Fruit fly (Drosophila melanogaster) whole organism, wandering third instar larva: ENCODE measurements around the gene CG1024.
A peak's percentile ranks its signal among the peaks of the same experiment; 100 is the strongest.

Experiments used
- Abd-B ChIP-seq: fragments of >200 bp; optimal IDR thresholded peaks from 2 replicates; lab custom pipeline; 2017; ENCODE audit warnings: missing biosample characterization, missing genetic modification characterization
- CG32264 ChIP-seq: fragments of 200-800 bp; sonication (Bioruptor generic); optimal IDR thresholded peaks from 2 replicates; lab custom pipeline; 2016; ENCODE audit warnings: missing biosample characterization, missing genetic modification characterization
- CG9705 ChIP-seq: fragments of 200-800 bp; sonication (Bioruptor generic); optimal IDR thresholded peaks from 2 replicates; lab custom pipeline; 2018; ENCODE audit warnings: missing biosample characterization, mild to moderate bottlenecking, missing genetic modification characterization
- CrebA ChIP-seq: fragments of 200-800 bp; sonication (Bioruptor generic); optimal IDR thresholded peaks from 2 replicates; lab custom pipeline; 2016; ENCODE audit warnings: missing biosample characterization, mild to moderate bottlenecking, missing genetic modification characterization, borderline replicate concordance
- Dfd ChIP-seq: fragments of >200 bp; optimal IDR thresholded peaks from 2 replicates; lab custom pipeline; 2017; ENCODE audit warnings: missing biosample characterization, missing genetic modification characterization
- Dif ChIP-seq: fragments of 200-275, 200-300 bp; sonication (Bioruptor generic); optimal IDR thresholded peaks from 2 replicates; lab custom pipeline; 2018; ENCODE audit warnings: missing biosample characterization, missing genetic modification characterization; ENCODE audit not compliant: partially characterized antibody
- GATAd ChIP-seq: sonication (Bioruptor generic); optimal IDR thresholded peaks from 2 replicates; lab custom pipeline; 2016; ENCODE audit warnings: missing biosample characterization, missing genetic modification characterization
- HLH106 ChIP-seq: fragments of 200-800 bp; optimal IDR thresholded peaks from 3 replicates; lab custom pipeline; 2019; ENCODE audit warnings: missing biosample characterization, mild to moderate bottlenecking, missing genetic modification characterization, moderate library complexity
- Hnf4 ChIP-seq: fragments of 200-800 bp; sonication (Bioruptor generic); optimal IDR thresholded peaks from 2 replicates; lab custom pipeline; 2016; ENCODE audit warnings: missing biosample characterization, mild to moderate bottlenecking, missing genetic modification characterization
- Hr78 ChIP-seq: fragments of >200 bp; optimal IDR thresholded peaks from 2 replicates; lab custom pipeline; 2017; ENCODE audit warnings: missing biosample characterization, missing genetic modification characterization
- Hr83 ChIP-seq: fragments of 200-300 bp; sonication (Bioruptor generic); optimal IDR thresholded peaks from 2 replicates; lab custom pipeline; 2016; ENCODE audit warnings: missing biosample characterization, mild to moderate bottlenecking, missing genetic modification characterization, moderate library complexity; ENCODE audit not compliant: poor library complexity, severe bottlenecking
- Jra ChIP-seq: sonication (Bioruptor generic); optimal IDR thresholded peaks from 2 replicates; lab custom pipeline; 2016; ENCODE audit warnings: missing biosample characterization, missing genetic modification characterization
- N ChIP-seq: fragments of >200 bp; optimal IDR thresholded peaks from 2 replicates; lab custom pipeline; 2018; ENCODE audit warnings: missing biosample characterization, missing external identifiers, missing genetic modification characterization
- OdsH ChIP-seq: fragments of 200-800 bp; sonication (Bioruptor generic); optimal IDR thresholded peaks from 2 replicates; lab custom pipeline; 2016; ENCODE audit warnings: missing biosample characterization, mild to moderate bottlenecking, missing genetic modification characterization
- Rel ChIP-seq, 2 experiments: fragments of 200-800 bp; sonication (Bioruptor generic) in 1 of 2; optimal IDR thresholded peaks; 2 replicates in 1 of 2; 3 replicates in 1 of 2; lab custom pipeline; 2016 to 2019; ENCODE audit warnings: mild to moderate bottlenecking in 2 of 2, missing biosample characterization in 2 of 2, missing genetic modification characterization in 2 of 2, moderate library complexity in 1 of 2
- Sp1 ChIP-seq: fragments of 200-800 bp; sonication (Bioruptor generic); optimal IDR thresholded peaks from 3 replicates; lab custom pipeline; 2019; ENCODE audit warnings: missing biosample characterization, mild to moderate bottlenecking, missing genetic modification characterization, moderate library complexity
- br ChIP-seq: fragments of 200-800 bp; sonication (Bioruptor generic); optimal IDR thresholded peaks from 2 replicates; lab custom pipeline; 2016; ENCODE audit warnings: missing biosample characterization, missing genetic modification characterization
- brk ChIP-seq: fragments of 200-800 bp; sonication (Bioruptor generic); optimal IDR thresholded peaks from 2 replicates; lab custom pipeline; 2016; ENCODE audit warnings: missing biosample characterization, mild to moderate bottlenecking, missing genetic modification characterization
- dsf ChIP-seq: sonication (Bioruptor generic); optimal IDR thresholded peaks from 2 replicates; lab custom pipeline; 2016; ENCODE audit warnings: missing biosample characterization, missing genetic modification characterization, borderline replicate concordance
- ey ChIP-seq: fragments of 200-800 bp; sonication (Bioruptor generic); optimal IDR thresholded peaks from 2 replicates; lab custom pipeline; 2016; ENCODE audit warnings: missing biosample characterization, missing genetic modification characterization
- foxo ChIP-seq, 2 experiments: fragments of 200-800 bp; sonication (Bioruptor generic); optimal IDR thresholded peaks; 2 replicates in 1 of 2; 3 replicates in 1 of 2; lab custom pipeline; 2016 to 2017; ENCODE audit warnings: missing biosample characterization in 2 of 2, missing genetic modification characterization in 2 of 2
- fru ChIP-seq: fragments of 200-800 bp; sonication (Bioruptor generic); optimal IDR thresholded peaks from 3 replicates; lab custom pipeline; 2016; ENCODE audit warnings: missing biosample characterization, mild to moderate bottlenecking, missing genetic modification characterization
- h ChIP-seq: fragments of 200-800 bp; sonication (Bioruptor generic); optimal IDR thresholded peaks from 3 replicates; lab custom pipeline; 2016; ENCODE audit warnings: missing biosample characterization, mild to moderate bottlenecking, missing genetic modification characterization
- jim ChIP-seq: fragments of 175-275, 200-325 bp; sonication (Bioruptor generic); optimal IDR thresholded peaks from 2 replicates; lab custom pipeline; 2016; ENCODE audit warnings: missing biosample characterization, mild to moderate bottlenecking, missing genetic modification characterization
- lola ChIP-seq: fragments of >200 bp; optimal IDR thresholded peaks from 2 replicates; lab custom pipeline; 2017; ENCODE audit warnings: missing biosample characterization, missing genetic modification characterization
- pan ChIP-seq: fragments of >200 bp; optimal IDR thresholded peaks from 2 replicates; lab custom pipeline; 2017
- psq ChIP-seq: fragments of 200-800 bp; sonication (Bioruptor generic); optimal IDR thresholded peaks from 3 replicates; lab custom pipeline; 2017; ENCODE audit warnings: missing biosample characterization, mild to moderate bottlenecking, missing genetic modification characterization, moderate library complexity
- rgr ChIP-seq: fragments of 200-800 bp; sonication (Bioruptor generic); optimal IDR thresholded peaks from 3 replicates; lab custom pipeline; 2016; ENCODE audit warnings: missing biosample characterization, mild to moderate bottlenecking, missing genetic modification characterization
- sage ChIP-seq: fragments of 200-800 bp; sonication (Bioruptor generic); optimal IDR thresholded peaks from 2 replicates; lab custom pipeline; 2016; ENCODE audit warnings: missing biosample characterization, mild to moderate bottlenecking, missing genetic modification characterization
- sv ChIP-seq: fragments of 200-800 bp; sonication (Bioruptor generic); optimal IDR thresholded peaks from 3 replicates; lab custom pipeline; 2016; ENCODE audit warnings: missing biosample characterization, missing genetic modification characterization
- tai ChIP-seq: sonication (Bioruptor generic); optimal IDR thresholded peaks from 2 replicates; lab custom pipeline; 2016; ENCODE audit warnings: missing biosample characterization, missing genetic modification characterization
- usp ChIP-seq: fragments of >200 bp; optimal IDR thresholded peaks from 2 replicates; lab custom pipeline; 2017; ENCODE audit warnings: missing biosample characterization, missing genetic modification characterization
- woc ChIP-seq: sonication (Bioruptor generic); optimal IDR thresholded peaks from 2 replicates; lab custom pipeline; 2016; ENCODE audit warnings: missing biosample characterization, mild to moderate bottlenecking, missing genetic modification characterization

Gene CG1024

DNA sequence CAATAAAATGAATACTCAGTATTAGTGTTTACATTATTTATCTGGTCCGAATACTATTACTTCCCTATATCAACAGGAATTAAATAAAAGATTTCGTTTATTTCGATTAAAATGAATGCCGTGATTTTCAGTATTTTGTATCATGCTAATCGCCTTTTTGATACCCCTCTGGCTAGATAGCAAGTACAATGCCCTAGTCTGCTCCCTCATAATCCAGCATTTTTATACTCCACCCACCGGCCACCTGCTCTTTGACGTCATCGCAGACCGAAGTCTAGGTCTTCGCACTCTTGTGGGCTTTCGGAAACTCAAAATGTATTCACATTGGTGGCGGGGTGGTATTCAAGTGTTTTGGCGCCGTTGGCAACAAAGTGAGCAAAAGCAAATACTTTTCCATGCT lies 23.5 kb upstream of the CG1024 start:
- no peak for TF ChIP-seq rgr (GFP tag; lab: Kevin White, UChicago)
- TF ChIP-seq Rel (GFP tag; optimal IDR thresholded peaks at IDR 0.05; lab: Kevin White, UChicago) = no peak
- peak; percentile 34 for TF ChIP-seq Rel (tag; optimal IDR thresholded peaks at IDR 0.05; lab: Kevin White, UChicago)

DNA sequence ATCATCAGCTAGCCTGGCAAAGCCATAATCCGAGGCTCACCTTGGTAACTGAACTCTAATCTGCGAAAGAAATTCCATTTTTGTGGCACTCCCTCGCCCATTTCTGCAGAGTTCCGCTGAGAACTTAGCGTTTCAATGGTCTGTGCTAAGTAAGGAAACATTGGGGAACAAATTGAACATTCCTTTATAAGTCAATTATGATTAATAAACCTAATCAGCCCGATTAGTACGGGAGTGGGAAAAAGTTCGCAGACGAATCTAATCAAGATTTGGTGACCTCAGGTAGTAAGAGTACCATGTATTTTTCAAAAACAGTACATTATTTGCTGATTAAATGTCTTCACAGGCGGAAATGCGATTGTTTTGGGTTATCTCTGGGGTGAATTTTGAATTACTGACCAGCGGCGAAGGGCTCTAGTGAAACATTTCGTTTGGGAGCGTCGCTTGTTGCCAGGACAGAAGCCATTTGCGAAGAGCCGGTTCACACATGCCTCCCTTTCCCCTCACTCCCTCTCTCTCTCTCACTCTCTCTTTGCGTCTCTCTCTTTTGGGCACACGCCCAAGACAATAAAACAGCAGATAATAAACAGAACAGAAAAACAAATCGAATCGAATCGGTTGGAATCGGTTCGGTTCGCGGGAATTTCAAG lies 22.5 kb upstream of the CG1024 start:
- TF ChIP-seq CG32264 (GFP tag; lab: Kevin White, UChicago) = no peak
- no peak for TF ChIP-seq Hr83 (GFP tag; lab: Kevin White, UChicago)
- TF ChIP-seq usp (GFP tag; lab: Kevin White, UChicago) = no peak
- TF ChIP-seq brk = no peak
- TF ChIP-seq pan = no peak
- no peak for TF ChIP-seq Hnf4 (GFP tag; lab: Kevin White, UChicago)
- TF ChIP-seq Hr78 (GFP tag; lab: Kevin White, UChicago) = no peak
- no peak for TF ChIP-seq sage
- peak; percentile 48 for TF ChIP-seq psq (GFP tag; lab: Kevin White, UChicago)
- TF ChIP-seq ey (GFP tag; lab: Kevin White, UChicago) = no peak
- no peak for TF ChIP-seq OdsH
- no peak for TF ChIP-seq fru (GFP tag; lab: Kevin White, UChicago)
- TF ChIP-seq h = peak; percentile 76
- TF ChIP-seq Sp1 (GFP tag; lab: Kevin White, UChicago) = no peak
- TF ChIP-seq Rel (GFP tag; optimal IDR thresholded peaks at IDR 0.05; lab: Kevin White, UChicago) = no peak
- peak; percentile 22 for TF ChIP-seq Rel (tag; optimal IDR thresholded peaks at IDR 0.05; lab: Kevin White, UChicago)
- no peak for TF ChIP-seq rgr (GFP tag; lab: Kevin White, UChicago)
- TF ChIP-seq lola = no peak
- no peak for TF ChIP-seq br (GFP tag; lab: Kevin White, UChicago)
- no peak for TF ChIP-seq sv (GFP tag; lab: Kevin White, UChicago)
- TF ChIP-seq Dfd = no peak
- TF ChIP-seq Jra = no peak
- TF ChIP-seq HLH106 = no peak
- no peak for TF ChIP-seq CrebA
- TF ChIP-seq Dif (GFP tag; lab: Kevin White, UChicago) = peak; percentile 43
- peak in 1 of 2 experiments; percentile 10 for TF ChIP-seq foxo (GFP tag; optimal IDR thresholded peaks at IDR 0.05; lab: Kevin White, UChicago)
- TF ChIP-seq GATAd (GFP tag; lab: Kevin White, UChicago) = no peak
- no peak for TF ChIP-seq jim (GFP tag; lab: Kevin White, UChicago)
- TF ChIP-seq tai = no peak

DNA sequence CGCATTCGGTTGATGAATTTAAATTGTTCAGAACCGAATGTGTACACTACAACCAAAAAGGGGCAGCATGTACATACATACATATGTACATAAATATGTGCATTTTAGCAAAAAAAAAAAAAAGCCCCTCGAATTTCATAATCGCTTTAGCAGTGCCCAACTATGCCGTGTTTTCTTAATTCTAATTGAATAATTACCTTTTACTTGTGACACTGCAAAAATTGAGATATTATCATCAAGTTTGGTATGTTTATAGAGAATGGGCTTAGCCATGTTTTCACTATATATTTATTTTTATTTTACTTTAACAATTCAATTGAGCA lies 21.4 kb upstream of the CG1024 start:
- TF ChIP-seq ey (GFP tag; lab: Kevin White, UChicago) (peak; percentile 9), HLH106 (peak; percentile 17), Abd-B (no peak), dsf (GFP tag; lab: Kevin White, UChicago) (no peak), foxo (GFP tag; optimal IDR thresholded peaks at IDR 0.05; lab: Kevin White, UChicago) (peak in 1 of 2 experiments; percentile 3), N (GFP tag; lab: Kevin White, UChicago) (no peak), fru (GFP tag; lab: Kevin White, UChicago) (peak; percentile 42), rgr (GFP tag; lab: Kevin White, UChicago) (peak; percentile 30), pan (no peak)

DNA sequence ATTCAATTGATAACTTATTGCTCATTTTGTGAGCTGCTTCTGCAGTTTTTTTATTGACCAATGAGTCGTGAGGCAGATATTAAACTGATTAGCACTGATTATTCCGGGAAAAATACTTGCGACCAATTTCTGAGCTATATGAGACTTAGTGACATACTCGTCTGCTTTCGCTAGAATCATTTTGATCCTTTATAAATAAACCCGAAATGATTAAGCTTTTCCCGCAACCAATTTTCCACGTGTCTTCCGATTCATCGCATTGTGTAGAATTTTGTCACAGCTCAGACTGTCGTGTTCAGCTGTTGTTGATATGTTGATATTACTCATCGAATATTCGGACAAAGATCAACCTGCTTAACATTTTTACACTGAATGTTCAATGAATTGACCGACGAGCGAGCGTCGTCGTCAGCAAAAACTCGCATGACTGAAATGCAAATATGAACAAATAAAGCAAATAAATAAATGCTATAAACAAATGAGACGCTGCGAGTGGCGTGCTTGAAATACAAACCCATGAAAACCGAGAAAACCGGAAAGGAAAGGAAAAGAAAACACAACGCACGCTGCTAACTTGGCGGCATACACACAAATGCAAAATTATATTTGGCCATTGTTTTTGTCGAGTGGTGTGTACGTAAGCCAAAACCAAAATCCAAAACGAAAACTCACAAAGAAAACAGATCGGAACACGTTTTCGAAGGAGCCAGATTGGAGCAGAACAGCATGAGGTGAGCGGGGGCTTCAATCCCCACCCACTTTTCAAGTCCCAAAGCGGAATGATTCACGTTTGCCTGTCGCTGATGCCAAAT lies 20.8 kb upstream of the CG1024 start:
- TF ChIP-seq woc (GFP tag; lab: Kevin White, UChicago) (no peak), fru (GFP tag; lab: Kevin White, UChicago) (no peak), CG32264 (GFP tag; lab: Kevin White, UChicago) (no peak), Dif (GFP tag; lab: Kevin White, UChicago) (no peak), usp (GFP tag; lab: Kevin White, UChicago) (no peak), CG9705 (GFP tag; lab: Kevin White, UChicago) (peak; percentile 6), Jra (peak; percentile 74), Sp1 (GFP tag; lab: Kevin White, UChicago) (peak; percentile 6), brk (no peak), tai (peak; percentile 53), Rel (GFP tag; optimal IDR thresholded peaks at IDR 0.05; lab: Kevin White, UChicago) (no peak), Rel (tag; optimal IDR thresholded peaks at IDR 0.05; lab: Kevin White, UChicago) (peak; percentile 47), sv (GFP tag; lab: Kevin White, UChicago) (no peak), Hr83 (GFP tag; lab: Kevin White, UChicago) (no peak), ey (GFP tag; lab: Kevin White, UChicago) (no peak), h (peak; percentile 19), psq (GFP tag; lab: Kevin White, UChicago) (peak; percentile 42), CrebA (no peak), foxo (GFP tag; optimal IDR thresholded peaks at IDR 0.05; lab: Kevin White, UChicago) (no peak), Hr78 (GFP tag; lab: Kevin White, UChicago) (no peak), Hnf4 (GFP tag; lab: Kevin White, UChicago) (peak; percentile 22)
- TF ChIP-seq, all 38 proteins: peak for 8
